Worm (Caenorhabditis elegans) whole organism, late embryonic: Measurements from ENCODE around the gene mltn-10.

Experiments
- C38D4.7 ChIP-seq: fragments of 200-800 bp; sonication (Bioruptor generic); optimal IDR thresholded peaks from 2 replicates; lab custom pipeline; 2018; ENCODE audit warnings: mild to moderate bottlenecking, missing genetic modification characterization, moderate library complexity, missing compliant biosample characterization
- F13H6.1 ChIP-seq: sonication (generic microtip); optimal IDR thresholded peaks from 2 replicates; lab custom pipeline; 2016; ENCODE audit warnings: missing genetic modification characterization, missing compliant biosample characterization
- K02D7.2 ChIP-seq: sonication (generic microtip); optimal IDR thresholded peaks from 2 replicates; lab custom pipeline; 2017; ENCODE audit warnings: mild to moderate bottlenecking, missing genetic modification characterization, missing compliant biosample characterization
- ceh-18 ChIP-seq: sonication (generic microtip); optimal IDR thresholded peaks from 2 replicates; lab custom pipeline; 2016; ENCODE audit warnings: missing genetic modification characterization, missing compliant biosample characterization
- ets-4 ChIP-seq: sonication (generic microtip); optimal IDR thresholded peaks from 2 replicates; lab custom pipeline; 2016; ENCODE audit warnings: missing genetic modification characterization, missing compliant biosample characterization
- fkh-10 ChIP-seq: fragments of 150-350 bp; optimal IDR thresholded peaks from 2 replicates; lab custom pipeline; 2014; ENCODE audit warnings: missing biosample characterization, missing genetic modification reagents, missing genetic modification characterization
- hlh-30 ChIP-seq: sonication (generic microtip); optimal IDR thresholded peaks from 2 replicates; lab custom pipeline; 2017; ENCODE audit warnings: antibody characterized with exemption, missing genetic modification characterization, missing compliant biosample characterization; ENCODE audit not compliant: insufficient read depth
- nhr-232 ChIP-seq: sonication (generic microtip); optimal IDR thresholded peaks from 2 replicates; lab custom pipeline; 2016; ENCODE audit warnings: missing genetic modification characterization, missing compliant biosample characterization
- pag-3 ChIP-seq: sonication (generic microtip); optimal IDR thresholded peaks from 2 replicates; lab custom pipeline; 2016; ENCODE audit warnings: missing compliant biosample characterization, missing genetic modification characterization, borderline replicate concordance
- pax-1 ChIP-seq: fragments of 150-350 bp; optimal IDR thresholded peaks from 2 replicates; lab custom pipeline; 2014; ENCODE audit warnings: missing biosample characterization, missing genetic modification characterization
- unc-42 ChIP-seq: sonication (generic microtip); optimal IDR thresholded peaks from 2 replicates; lab custom pipeline; 2016; ENCODE audit warnings: missing genotype, missing genetic modification characterization, missing compliant biosample characterization
- zip-5 ChIP-seq: sonication (generic microtip); optimal IDR thresholded peaks from 2 replicates; lab custom pipeline; 2016; ENCODE audit warnings: missing genetic modification characterization, missing compliant biosample characterization

- TF ChIP-seq unc-42 (tag; lab: Kevin White, UChicago) (no peak), nhr-232 (tag; lab: Kevin White, UChicago) (no peak), hlh-30 (no peak), ets-4 (tag; lab: Kevin White, UChicago) (no peak), ceh-18 (tag; lab: Kevin White, UChicago) (peak; percentile 1), C38D4.7 (no peak), zip-5 (tag; lab: Kevin White, UChicago) (no peak), K02D7.2 (no peak), fkh-10 (GFP tag; lab: Kevin White, UChicago) (no peak), pax-1 (tag; lab: Kevin White, UChicago) (no peak), F13H6.1 (tag; lab: Kevin White, UChicago) (no peak), pag-3 (no peak)
Measured at ce11 chrII:14670175-14670574, 47.3 kb downstream of the mltn-10 start.
